Fruit fly (Drosophila melanogaster): ENCODE measurements around the gene CG42748.

DNA sequence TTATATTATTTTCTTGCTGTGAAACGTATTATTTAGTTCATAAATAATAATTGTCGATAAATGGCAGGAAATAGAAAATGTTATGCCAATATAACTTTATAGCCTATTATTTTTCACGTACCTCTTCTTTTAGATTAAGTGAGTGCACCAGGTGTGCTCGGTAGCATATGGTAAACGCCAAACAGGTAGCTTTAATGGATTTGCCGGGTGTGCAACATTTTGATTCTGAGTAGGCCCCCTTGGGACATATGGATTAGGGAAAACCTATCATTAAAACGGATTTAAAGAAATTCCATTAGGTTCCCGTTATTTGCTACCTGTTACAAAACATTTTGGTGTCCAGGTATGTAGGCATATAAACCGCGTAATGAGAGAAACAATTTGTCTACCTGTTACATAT is 20.3 kb downstream of the CG42748 start, which contains the start of gene dunk:
- no peak for TF ChIP-seq pan (optimal IDR thresholded peaks at IDR 0.05)
- TF ChIP-seq br (GFP tag; optimal IDR thresholded peaks at IDR 0.05): no peak
- TF ChIP-seq CG32264 (GFP tag; optimal IDR thresholded peaks at IDR 0.05): no peak
- TF ChIP-seq HLH106 (tag; optimal IDR thresholded peaks at IDR 0.05): no peak
- no peak for TF ChIP-seq ey (GFP tag; optimal IDR thresholded peaks at IDR 0.05)

Measured in whole organism, wandering third instar larva.